Worm (Caenorhabditis elegans) whole organism, mixed stage, embryonic: Measurements from ENCODE around the gene F21E9.2.

Source experiments
- M03D4.4 ChIP-seq: sonication (generic microtip); optimal IDR thresholded peaks from 2 replicates; lab custom pipeline; 2017; ENCODE audit warnings: mild to moderate bottlenecking, missing genetic modification characterization, missing compliant biosample characterization
- bed-3 ChIP-seq: fragments of 200-800 bp; sonication (Bioruptor generic); optimal IDR thresholded peaks from 3 replicates; lab custom pipeline; 2018; ENCODE audit warnings: mild to moderate bottlenecking, missing genetic modification characterization, moderate library complexity, missing compliant biosample characterization
- blmp-1 ChIP-seq: fragments of 150-350 bp; optimal IDR thresholded peaks from 2 replicates; lab custom pipeline; 2014; ENCODE audit warnings: missing biosample characterization, missing genetic modification characterization
- ceh-39 ChIP-seq: fragments of 150-350 bp; optimal IDR thresholded peaks from 2 replicates; lab custom pipeline; 2014; ENCODE audit warnings: missing biosample characterization, missing genetic modification characterization
- ceh-43 ChIP-seq: fragments of 200-800 bp; sonication (Bioruptor generic); optimal IDR thresholded peaks from 2 replicates; lab custom pipeline; 2018; ENCODE audit warnings: mild to moderate bottlenecking, missing genetic modification characterization, moderate library complexity, missing compliant biosample characterization
- ceh-83 ChIP-seq: fragments of 200-800 bp; sonication (Bioruptor generic); optimal IDR thresholded peaks from 2 replicates; lab custom pipeline; 2018; ENCODE audit warnings: mild to moderate bottlenecking, missing genetic modification characterization, missing compliant biosample characterization
- ces-1 ChIP-seq: fragments of 150-350 bp; optimal IDR thresholded peaks from 2 replicates; lab custom pipeline; 2014; ENCODE audit warnings: missing biosample characterization, missing genetic modification reagents, missing genetic modification characterization
- cnd-1 ChIP-seq: fragments of 200-800 bp; sonication (Bioruptor generic); optimal IDR thresholded peaks from 2 replicates; lab custom pipeline; 2018; ENCODE audit warnings: mild to moderate bottlenecking, missing genetic modification characterization, missing compliant biosample characterization
- drap-1 ChIP-seq: fragments of 200-800 bp; sonication (Bioruptor generic); optimal IDR thresholded peaks from 3 replicates; lab custom pipeline; 2018; ENCODE audit warnings: mild to moderate bottlenecking, missing genetic modification characterization, missing compliant biosample characterization
- elt-1 ChIP-seq: sonication (generic microtip); optimal IDR thresholded peaks from 2 replicates; lab custom pipeline; 2017; ENCODE audit warnings: missing genetic modification characterization, mild to moderate bottlenecking, missing compliant biosample characterization, antibody characterized with exemption, moderate library complexity, borderline replicate concordance; ENCODE audit not compliant: insufficient read depth
- elt-3 ChIP-seq: fragments of 150-350 bp; optimal IDR thresholded peaks from 2 replicates; lab custom pipeline; 2014; ENCODE audit warnings: missing biosample characterization, missing genetic modification characterization
- flh-1 ChIP-seq: fragments of 200-800 bp; sonication (Bioruptor generic); optimal IDR thresholded peaks from 2 replicates; lab custom pipeline; 2018; ENCODE audit warnings: mild to moderate bottlenecking, missing genetic modification characterization, moderate library complexity, missing compliant biosample characterization
- ham-2 ChIP-seq: fragments of 200-800 bp; sonication (Bioruptor generic); optimal IDR thresholded peaks from 2 replicates; lab custom pipeline; 2018; ENCODE audit warnings: mild to moderate bottlenecking, missing genetic modification characterization, missing compliant biosample characterization
- hlh-1 ChIP-seq: fragments of 150-350 bp; optimal IDR thresholded peaks from 2 replicates; lab custom pipeline; 2014; ENCODE audit warnings: missing biosample characterization, missing genetic modification reagents, missing genetic modification characterization
- lin-13 ChIP-seq: fragments of 150-350 bp; optimal IDR thresholded peaks from 2 replicates; lab custom pipeline; 2014; ENCODE audit warnings: missing biosample characterization, missing genetic modification characterization
- lin-32 ChIP-seq: fragments of 200-800 bp; sonication (Bioruptor generic); optimal IDR thresholded peaks from 2 replicates; lab custom pipeline; 2018; ENCODE audit warnings: mild to moderate bottlenecking, missing genetic modification characterization, missing compliant biosample characterization
- lsy-2 ChIP-seq: fragments of 150-350 bp; optimal IDR thresholded peaks from 2 replicates; lab custom pipeline; 2014; ENCODE audit warnings: missing biosample characterization, missing genetic modification characterization
- mab-5 ChIP-seq: fragments of 150-350 bp; optimal IDR thresholded peaks from 2 replicates; lab custom pipeline; 2014; ENCODE audit warnings: missing biosample characterization, missing genetic modification characterization
- mep-1 ChIP-seq: fragments of 150-350 bp; optimal IDR thresholded peaks from 2 replicates; lab custom pipeline; 2017; ENCODE audit warnings: missing biosample characterization, missing genetic modification reagents, missing genetic modification characterization, inconsistent platforms
- mls-2 ChIP-seq: sonication (generic microtip); optimal IDR thresholded peaks from 2 replicates; lab custom pipeline; 2016; ENCODE audit warnings: mild to moderate bottlenecking, missing genetic modification characterization, moderate library complexity, missing compliant biosample characterization
- nhr-12 ChIP-seq: fragments of 150-350 bp; optimal IDR thresholded peaks from 2 replicates; lab custom pipeline; 2014; ENCODE audit warnings: missing biosample characterization, missing genetic modification characterization
- nhr-2 ChIP-seq: fragments of 150-350 bp; optimal IDR thresholded peaks from 2 replicates; lab custom pipeline; 2014; ENCODE audit warnings: missing biosample characterization, missing genetic modification characterization
- nhr-237 ChIP-seq: fragments of 150-350 bp; optimal IDR thresholded peaks from 2 replicates; lab custom pipeline; 2014; ENCODE audit warnings: missing biosample characterization, missing genetic modification characterization
- nhr-28 ChIP-seq: fragments of 150-350 bp; optimal IDR thresholded peaks from 2 replicates; lab custom pipeline; 2014; ENCODE audit warnings: missing biosample characterization, missing genetic modification characterization
- nhr-76 ChIP-seq: sonication (generic microtip); optimal IDR thresholded peaks from 2 replicates; lab custom pipeline; 2017; ENCODE audit warnings: missing biosample characterization, missing genetic modification characterization
- pha-4 ChIP-seq: fragments of 150-350 bp; optimal IDR thresholded peaks from 2 replicates; lab custom pipeline; 2018; ENCODE audit warnings: missing biosample characterization, missing genetic modification reagents, missing genetic modification characterization
- sem-2 ChIP-seq: fragments of 200-800 bp; sonication (Bioruptor generic); optimal IDR thresholded peaks from 2 replicates; lab custom pipeline; 2018; ENCODE audit warnings: mild to moderate bottlenecking, missing genetic modification characterization, missing compliant biosample characterization
- snpc-4 ChIP-seq: fragments of 150-350 bp; optimal IDR thresholded peaks from 2 replicates; lab custom pipeline; 2014; ENCODE audit warnings: missing biosample characterization, missing genetic modification characterization
- sptf-1 ChIP-seq: sonication (generic microtip); optimal IDR thresholded peaks from 2 replicates; lab custom pipeline; 2017; ENCODE audit warnings: mild to moderate bottlenecking, missing genetic modification characterization, moderate library complexity, missing compliant biosample characterization
- tbx-8 ChIP-seq: fragments of 200-800 bp; sonication (Bioruptor generic); optimal IDR thresholded peaks from 2 replicates; lab custom pipeline; 2018; ENCODE audit warnings: mild to moderate bottlenecking, missing genetic modification characterization, moderate library complexity, missing compliant biosample characterization
- unc-120 ChIP-seq: sonication (generic microtip); optimal IDR thresholded peaks from 2 replicates; lab custom pipeline; 2017; ENCODE audit warnings: missing genetic modification characterization, missing compliant biosample characterization; ENCODE audit not compliant: poor library complexity, severe bottlenecking
- unc-39 ChIP-seq: fragments of 150-350 bp; optimal IDR thresholded peaks from 2 replicates; lab custom pipeline; 2014; ENCODE audit warnings: missing biosample characterization, missing genetic modification characterization
- unc-62 ChIP-seq: fragments of 150-350 bp; optimal IDR thresholded peaks from 2 replicates; lab custom pipeline; 2014; ENCODE audit warnings: missing biosample characterization, missing genetic modification reagents, missing genetic modification characterization
- zip-8 ChIP-seq: fragments of 150-350 bp; optimal IDR thresholded peaks from 2 replicates; lab custom pipeline; 2014; ENCODE audit warnings: missing biosample characterization, missing genetic modification characterization
- ztf-11 ChIP-seq: fragments of 150-350 bp; optimal IDR thresholded peaks from 2 replicates; lab custom pipeline; 2014; ENCODE audit warnings: missing biosample characterization, missing genetic modification characterization

F21E9.2 gene

DNA sequence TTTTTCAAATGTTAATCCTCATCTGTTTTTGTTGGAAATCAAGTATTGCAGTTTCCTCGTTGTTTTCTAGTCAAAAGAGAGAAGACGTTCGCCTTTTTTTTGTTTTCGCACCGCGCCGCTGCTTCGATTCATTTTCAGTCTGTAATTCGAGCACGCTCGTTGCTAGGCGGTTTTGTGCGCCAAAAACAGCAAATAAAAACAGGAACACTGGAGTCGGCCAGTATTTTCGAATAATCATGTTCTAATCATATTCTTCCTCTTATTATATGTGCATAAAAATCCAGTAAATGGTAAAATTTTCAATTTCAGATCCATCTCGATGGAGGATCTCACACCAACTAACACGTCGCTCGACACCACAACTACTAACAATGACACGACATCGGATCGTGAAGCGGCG lies 8.7 kb downstream of the F21E9.2 start, which contains the start of gene pdk-1:
Gene pdk-1 (plus strand): TSS at position 301 of the 400 bp plus-strand sequence.
- no peak for TF ChIP-seq ceh-43 (GFP tag; lab: Kevin White, UChicago)
- TF ChIP-seq zip-8 (tag; lab: Kevin White, UChicago) = no peak
- no peak for TF ChIP-seq mep-1 (tag; lab: Kevin White, UChicago)

DNA sequence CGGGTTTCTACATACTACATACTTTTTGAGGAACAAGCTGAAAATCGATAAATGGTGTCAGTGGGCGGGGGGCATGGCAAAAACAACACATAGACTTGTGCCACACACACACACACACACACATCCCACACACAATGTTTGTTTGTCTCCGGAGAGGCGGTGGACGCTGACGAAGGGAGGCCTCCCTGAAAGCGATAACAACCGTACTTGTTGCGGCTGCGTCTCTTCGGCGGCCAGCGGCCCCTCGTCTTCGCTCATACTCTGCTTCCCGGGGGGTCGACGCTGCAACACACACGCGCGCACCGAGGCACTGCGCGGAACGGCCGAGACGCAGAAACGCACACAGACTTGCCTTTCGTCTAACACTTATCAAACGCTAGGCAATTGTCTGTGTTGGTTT lies 10.0 kb downstream of the F21E9.2 start:
- TF ChIP-seq drap-1 (peak; percentile 51), sem-2 (GFP tag; lab: Kevin White, UChicago) (peak; percentile 30), pha-4 (peak; percentile 72), cnd-1 (peak; percentile 8), hlh-1 (no peak), sptf-1 (peak; percentile 34), nhr-2 (tag; lab: Kevin White, UChicago) (no peak), ham-2 (GFP tag; lab: Kevin White, UChicago) (peak; percentile 87), lin-13 (tag; lab: Kevin White, UChicago) (no peak), mep-1 (tag; lab: Kevin White, UChicago) (no peak), M03D4.4 (tag; lab: Kevin White, UChicago) (peak; percentile 42), mls-2 (tag; lab: Kevin White, UChicago) (peak; percentile 62), mab-5 (tag; lab: Kevin White, UChicago) (no peak), ces-1 (peak; percentile 19), ztf-11 (tag; lab: Kevin White, UChicago) (no peak), snpc-4 (tag; lab: Kevin White, UChicago) (no peak)

DNA sequence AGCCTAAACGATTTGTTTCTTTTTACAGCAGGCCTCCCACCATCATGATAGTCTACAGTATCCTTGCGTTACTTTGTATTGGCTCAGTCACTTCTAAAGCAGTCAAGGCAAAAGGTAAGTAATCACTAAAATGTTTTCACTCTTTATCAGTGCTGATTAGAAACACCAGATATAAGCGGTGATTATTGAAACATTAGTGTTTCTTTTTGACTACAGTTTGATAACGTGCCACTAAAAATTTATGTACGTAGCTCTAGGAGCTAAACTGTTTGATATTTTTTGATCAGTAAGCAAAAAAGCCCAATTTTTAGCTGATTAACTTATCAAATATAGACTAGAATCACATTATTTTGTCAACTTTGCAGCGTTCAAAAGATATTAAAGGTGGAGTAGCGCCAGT lies 18.2 kb downstream of the F21E9.2 start:
- TF ChIP-seq mep-1 (tag; lab: Kevin White, UChicago) (no peak), hlh-1 (no peak), snpc-4 (tag; lab: Kevin White, UChicago) (no peak), ceh-39 (tag; lab: Kevin White, UChicago) (no peak), ztf-11 (tag; lab: Kevin White, UChicago) (no peak), lin-32 (GFP tag; lab: Kevin White, UChicago) (no peak), zip-8 (tag; lab: Kevin White, UChicago) (no peak), ceh-43 (GFP tag; lab: Kevin White, UChicago) (no peak), unc-120 (no peak), nhr-12 (tag; lab: Kevin White, UChicago) (no peak), lsy-2 (tag; lab: Kevin White, UChicago) (no peak), mab-5 (tag; lab: Kevin White, UChicago) (no peak)

DNA sequence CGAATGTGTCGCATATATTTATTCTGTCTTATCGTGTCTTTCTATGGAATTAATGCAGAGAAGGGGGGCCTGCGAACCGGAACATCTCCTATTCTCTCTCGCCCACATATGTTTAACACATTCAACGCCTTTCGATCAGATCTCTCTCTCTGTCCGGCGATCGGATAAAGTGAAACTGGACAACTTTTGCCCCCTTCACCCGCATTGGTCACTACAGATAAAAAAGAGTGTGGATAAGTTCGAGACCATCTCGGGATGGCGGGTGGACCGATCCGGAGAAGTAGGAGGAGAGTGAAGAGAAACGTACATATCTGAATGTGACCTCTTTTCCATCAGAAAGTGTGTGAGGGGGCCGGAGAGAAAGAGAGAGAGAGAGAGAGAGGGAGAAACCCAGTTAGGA lies 18.7 kb downstream of the F21E9.2 start, which contains the start of gene H42K12.3:
Gene H42K12.3 (plus strand): TSS at position 308 of the 400 bp plus-strand sequence.
- TF ChIP-seq blmp-1 (tag; lab: Kevin White, UChicago) (peak; percentile 67), elt-1 (tag; lab: Kevin White, UChicago) (peak; percentile 18), unc-39 (no peak)
- TF ChIP-seq, all 35 proteins: peak for 2

DNA sequence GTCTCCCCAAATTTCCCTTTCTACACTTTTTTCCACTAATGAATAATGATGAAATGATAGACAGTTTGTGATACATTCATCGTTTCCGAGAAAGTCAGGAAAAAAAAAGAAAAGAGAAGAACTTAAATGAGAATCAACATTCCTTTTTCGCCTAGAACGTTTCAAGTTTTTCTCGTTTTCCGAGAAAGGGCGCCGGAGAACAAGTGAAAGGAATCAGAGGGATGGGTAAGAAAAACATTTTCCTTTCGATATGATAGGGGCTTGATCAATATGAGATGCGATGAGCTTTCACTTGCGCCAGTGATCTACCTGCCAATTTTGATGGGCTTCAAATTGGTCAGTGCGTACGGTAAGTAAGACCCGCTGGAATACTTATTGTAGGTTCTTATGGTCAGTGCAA lies 20.3 kb downstream of the F21E9.2 start:
- TF ChIP-seq blmp-1 (tag; lab: Kevin White, UChicago) (peak; percentile 68), snpc-4 (tag; lab: Kevin White, UChicago) (no peak), unc-120 (no peak), elt-1 (tag; lab: Kevin White, UChicago) (no peak), zip-8 (tag; lab: Kevin White, UChicago) (no peak), lin-13 (tag; lab: Kevin White, UChicago) (no peak)

DNA sequence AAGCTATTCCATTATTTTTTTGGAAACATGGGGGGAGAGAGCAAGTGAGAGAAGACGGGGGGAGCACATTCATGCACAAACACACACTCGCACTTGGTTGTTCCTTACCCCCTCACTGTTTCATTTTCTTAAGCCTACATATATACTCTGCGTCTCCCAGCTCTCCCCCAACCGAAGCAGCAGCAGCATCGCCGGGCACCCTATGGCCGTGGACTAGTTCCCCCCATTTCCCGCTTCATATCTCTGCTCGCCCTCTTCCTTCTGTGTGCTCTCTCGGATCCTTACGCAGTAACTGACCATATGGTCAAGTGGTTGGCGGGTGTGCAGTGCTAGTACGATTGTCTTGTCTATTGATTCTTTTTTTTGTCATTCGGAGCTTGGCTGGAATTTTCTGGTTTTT lies 27.5 kb downstream of the F21E9.2 start:
- TF ChIP-seq ces-1 (peak; percentile 78), unc-120 (peak; percentile 81), nhr-28 (tag; lab: Kevin White, UChicago) (no peak), zip-8 (tag; lab: Kevin White, UChicago) (no peak), lsy-2 (tag; lab: Kevin White, UChicago) (peak; percentile 55), nhr-237 (tag; lab: Kevin White, UChicago) (peak; percentile 42), mls-2 (tag; lab: Kevin White, UChicago) (peak; percentile 49), unc-39 (no peak), ztf-11 (tag; lab: Kevin White, UChicago) (peak; percentile 30), ceh-43 (GFP tag; lab: Kevin White, UChicago) (peak; percentile 9), cnd-1 (peak; percentile 86), ham-2 (GFP tag; lab: Kevin White, UChicago) (peak; percentile 71), tbx-8 (no peak), elt-3 (no peak), ceh-39 (tag; lab: Kevin White, UChicago) (peak; percentile 46), unc-62 (peak; percentile 26), nhr-12 (tag; lab: Kevin White, UChicago) (no peak), nhr-76 (no peak), elt-1 (tag; lab: Kevin White, UChicago) (no peak), nhr-2 (tag; lab: Kevin White, UChicago) (peak; percentile 74), flh-1 (GFP tag; lab: Kevin White, UChicago) (no peak), M03D4.4 (tag; lab: Kevin White, UChicago) (peak; percentile 56), pha-4 (peak; percentile 85), snpc-4 (tag; lab: Kevin White, UChicago) (no peak), ceh-83 (GFP tag; lab: Kevin White, UChicago) (no peak), bed-3 (GFP tag; lab: Kevin White, UChicago) (no peak), mep-1 (tag; lab: Kevin White, UChicago) (peak; percentile 73), drap-1 (peak; percentile 77), sptf-1 (peak; percentile 70), lin-32 (GFP tag; lab: Kevin White, UChicago) (peak; percentile 86), hlh-1 (peak; percentile 89)
